Worm (Caenorhabditis elegans) whole organism, mixed stage, embryonic: ENCODE data around the gene wht-8.

Experiments
- M03D4.4 ChIP-seq: sonication (generic microtip); optimal IDR thresholded peaks from 2 replicates; lab custom pipeline; 2017; ENCODE audit warnings: mild to moderate bottlenecking, missing genetic modification characterization, missing compliant biosample characterization
- bed-3 ChIP-seq: fragments of 200-800 bp; sonication (Bioruptor generic); optimal IDR thresholded peaks from 3 replicates; lab custom pipeline; 2018; ENCODE audit warnings: mild to moderate bottlenecking, missing genetic modification characterization, moderate library complexity, missing compliant biosample characterization
- blmp-1 ChIP-seq: fragments of 150-350 bp; optimal IDR thresholded peaks from 2 replicates; lab custom pipeline; 2014; ENCODE audit warnings: missing biosample characterization, missing genetic modification characterization
- ceh-39 ChIP-seq: fragments of 150-350 bp; optimal IDR thresholded peaks from 2 replicates; lab custom pipeline; 2014; ENCODE audit warnings: missing biosample characterization, missing genetic modification characterization
- ceh-43 ChIP-seq: fragments of 200-800 bp; sonication (Bioruptor generic); optimal IDR thresholded peaks from 2 replicates; lab custom pipeline; 2018; ENCODE audit warnings: mild to moderate bottlenecking, missing genetic modification characterization, moderate library complexity, missing compliant biosample characterization
- ceh-83 ChIP-seq: fragments of 200-800 bp; sonication (Bioruptor generic); optimal IDR thresholded peaks from 2 replicates; lab custom pipeline; 2018; ENCODE audit warnings: mild to moderate bottlenecking, missing genetic modification characterization, missing compliant biosample characterization
- ces-1 ChIP-seq: fragments of 150-350 bp; optimal IDR thresholded peaks from 2 replicates; lab custom pipeline; 2014; ENCODE audit warnings: missing biosample characterization, missing genetic modification reagents, missing genetic modification characterization
- cnd-1 ChIP-seq: fragments of 200-800 bp; sonication (Bioruptor generic); optimal IDR thresholded peaks from 2 replicates; lab custom pipeline; 2018; ENCODE audit warnings: mild to moderate bottlenecking, missing genetic modification characterization, missing compliant biosample characterization
- drap-1 ChIP-seq: fragments of 200-800 bp; sonication (Bioruptor generic); optimal IDR thresholded peaks from 3 replicates; lab custom pipeline; 2018; ENCODE audit warnings: mild to moderate bottlenecking, missing genetic modification characterization, missing compliant biosample characterization
- elt-1 ChIP-seq: sonication (generic microtip); optimal IDR thresholded peaks from 2 replicates; lab custom pipeline; 2017; ENCODE audit warnings: missing genetic modification characterization, mild to moderate bottlenecking, missing compliant biosample characterization, antibody characterized with exemption, moderate library complexity, borderline replicate concordance; ENCODE audit not compliant: insufficient read depth
- elt-3 ChIP-seq: fragments of 150-350 bp; optimal IDR thresholded peaks from 2 replicates; lab custom pipeline; 2014; ENCODE audit warnings: missing biosample characterization, missing genetic modification characterization
- flh-1 ChIP-seq: fragments of 200-800 bp; sonication (Bioruptor generic); optimal IDR thresholded peaks from 2 replicates; lab custom pipeline; 2018; ENCODE audit warnings: mild to moderate bottlenecking, missing genetic modification characterization, moderate library complexity, missing compliant biosample characterization
- ham-2 ChIP-seq: fragments of 200-800 bp; sonication (Bioruptor generic); optimal IDR thresholded peaks from 2 replicates; lab custom pipeline; 2018; ENCODE audit warnings: mild to moderate bottlenecking, missing genetic modification characterization, missing compliant biosample characterization
- lin-13 ChIP-seq: fragments of 150-350 bp; optimal IDR thresholded peaks from 2 replicates; lab custom pipeline; 2014; ENCODE audit warnings: missing biosample characterization, missing genetic modification characterization
- lin-32 ChIP-seq: fragments of 200-800 bp; sonication (Bioruptor generic); optimal IDR thresholded peaks from 2 replicates; lab custom pipeline; 2018; ENCODE audit warnings: mild to moderate bottlenecking, missing genetic modification characterization, missing compliant biosample characterization
- lsy-2 ChIP-seq: fragments of 150-350 bp; optimal IDR thresholded peaks from 2 replicates; lab custom pipeline; 2014; ENCODE audit warnings: missing biosample characterization, missing genetic modification characterization
- mab-5 ChIP-seq: fragments of 150-350 bp; optimal IDR thresholded peaks from 2 replicates; lab custom pipeline; 2014; ENCODE audit warnings: missing biosample characterization, missing genetic modification characterization
- mep-1 ChIP-seq: fragments of 150-350 bp; optimal IDR thresholded peaks from 2 replicates; lab custom pipeline; 2017; ENCODE audit warnings: missing biosample characterization, missing genetic modification reagents, missing genetic modification characterization, inconsistent platforms
- mls-2 ChIP-seq: sonication (generic microtip); optimal IDR thresholded peaks from 2 replicates; lab custom pipeline; 2016; ENCODE audit warnings: mild to moderate bottlenecking, missing genetic modification characterization, moderate library complexity, missing compliant biosample characterization
- nhr-12 ChIP-seq: fragments of 150-350 bp; optimal IDR thresholded peaks from 2 replicates; lab custom pipeline; 2014; ENCODE audit warnings: missing biosample characterization, missing genetic modification characterization
- nhr-2 ChIP-seq: fragments of 150-350 bp; optimal IDR thresholded peaks from 2 replicates; lab custom pipeline; 2014; ENCODE audit warnings: missing biosample characterization, missing genetic modification characterization
- nhr-237 ChIP-seq: fragments of 150-350 bp; optimal IDR thresholded peaks from 2 replicates; lab custom pipeline; 2014; ENCODE audit warnings: missing biosample characterization, missing genetic modification characterization
- nhr-28 ChIP-seq: fragments of 150-350 bp; optimal IDR thresholded peaks from 2 replicates; lab custom pipeline; 2014; ENCODE audit warnings: missing biosample characterization, missing genetic modification characterization
- nhr-76 ChIP-seq: sonication (generic microtip); optimal IDR thresholded peaks from 2 replicates; lab custom pipeline; 2017; ENCODE audit warnings: missing biosample characterization, missing genetic modification characterization
- pha-4 ChIP-seq: fragments of 150-350 bp; optimal IDR thresholded peaks from 2 replicates; lab custom pipeline; 2018; ENCODE audit warnings: missing biosample characterization, missing genetic modification reagents, missing genetic modification characterization
- sem-2 ChIP-seq: fragments of 200-800 bp; sonication (Bioruptor generic); optimal IDR thresholded peaks from 2 replicates; lab custom pipeline; 2018; ENCODE audit warnings: mild to moderate bottlenecking, missing genetic modification characterization, missing compliant biosample characterization
- sptf-1 ChIP-seq: sonication (generic microtip); optimal IDR thresholded peaks from 2 replicates; lab custom pipeline; 2017; ENCODE audit warnings: mild to moderate bottlenecking, missing genetic modification characterization, moderate library complexity, missing compliant biosample characterization
- tbx-8 ChIP-seq: fragments of 200-800 bp; sonication (Bioruptor generic); optimal IDR thresholded peaks from 2 replicates; lab custom pipeline; 2018; ENCODE audit warnings: mild to moderate bottlenecking, missing genetic modification characterization, moderate library complexity, missing compliant biosample characterization
- unc-120 ChIP-seq: sonication (generic microtip); optimal IDR thresholded peaks from 2 replicates; lab custom pipeline; 2017; ENCODE audit warnings: missing genetic modification characterization, missing compliant biosample characterization; ENCODE audit not compliant: poor library complexity, severe bottlenecking
- unc-39 ChIP-seq: fragments of 150-350 bp; optimal IDR thresholded peaks from 2 replicates; lab custom pipeline; 2014; ENCODE audit warnings: missing biosample characterization, missing genetic modification characterization
- zip-8 ChIP-seq: fragments of 150-350 bp; optimal IDR thresholded peaks from 2 replicates; lab custom pipeline; 2014; ENCODE audit warnings: missing biosample characterization, missing genetic modification characterization
- ztf-11 ChIP-seq: fragments of 150-350 bp; optimal IDR thresholded peaks from 2 replicates; lab custom pipeline; 2014; ENCODE audit warnings: missing biosample characterization, missing genetic modification characterization

wht-8 gene

ce11 chrIII:11185483-11186115, 33.0 kb upstream of the wht-8 start:
- no peak for TF ChIP-seq nhr-12 (tag; lab: Kevin White, UChicago)
- no peak for TF ChIP-seq flh-1
- no peak for TF ChIP-seq ceh-39
- TF ChIP-seq ztf-11 = no peak
- no peak for TF ChIP-seq ces-1 (GFP tag; lab: Kevin White, UChicago)
- no peak for TF ChIP-seq nhr-28
- no peak for TF ChIP-seq bed-3 (GFP tag; lab: Kevin White, UChicago)
- no peak for TF ChIP-seq nhr-2
- no peak for TF ChIP-seq nhr-76 (tag; lab: Kevin White, UChicago)
- TF ChIP-seq pha-4 (tag; lab: Kevin White, UChicago) = no peak
- no peak for TF ChIP-seq drap-1 (GFP tag; lab: Kevin White, UChicago)
- TF ChIP-seq blmp-1 (tag; lab: Kevin White, UChicago) = no peak
- TF ChIP-seq elt-1 (tag; lab: Kevin White, UChicago) = no peak

- TF ChIP-seq M03D4.4 (tag; lab: Kevin White, UChicago) (no peak), pha-4 (tag; lab: Kevin White, UChicago) (no peak), nhr-76 (tag; lab: Kevin White, UChicago) (no peak)
Measured at ce11 chrIII:11188132-11188531, 30.5 kb upstream of the wht-8 start.

ce11 chrIII:11193251-11193650, 25.3 kb upstream of the wht-8 start:
- TF ChIP-seq nhr-28 (no peak), ceh-83 (GFP tag; lab: Kevin White, UChicago) (no peak), elt-3 (tag; lab: Kevin White, UChicago) (no peak), tbx-8 (no peak), mls-2 (tag; lab: Kevin White, UChicago) (no peak), elt-1 (tag; lab: Kevin White, UChicago) (no peak), drap-1 (GFP tag; lab: Kevin White, UChicago) (no peak), sptf-1 (tag; lab: Kevin White, UChicago) (no peak), unc-120 (tag; lab: Kevin White, UChicago) (no peak), nhr-2 (no peak), unc-39 (tag; lab: Kevin White, UChicago) (no peak), ham-2 (GFP tag; lab: Kevin White, UChicago) (no peak), zip-8 (tag; lab: Kevin White, UChicago) (no peak), lin-13 (tag; lab: Kevin White, UChicago) (no peak), lin-32 (GFP tag; lab: Kevin White, UChicago) (no peak)

DNA sequence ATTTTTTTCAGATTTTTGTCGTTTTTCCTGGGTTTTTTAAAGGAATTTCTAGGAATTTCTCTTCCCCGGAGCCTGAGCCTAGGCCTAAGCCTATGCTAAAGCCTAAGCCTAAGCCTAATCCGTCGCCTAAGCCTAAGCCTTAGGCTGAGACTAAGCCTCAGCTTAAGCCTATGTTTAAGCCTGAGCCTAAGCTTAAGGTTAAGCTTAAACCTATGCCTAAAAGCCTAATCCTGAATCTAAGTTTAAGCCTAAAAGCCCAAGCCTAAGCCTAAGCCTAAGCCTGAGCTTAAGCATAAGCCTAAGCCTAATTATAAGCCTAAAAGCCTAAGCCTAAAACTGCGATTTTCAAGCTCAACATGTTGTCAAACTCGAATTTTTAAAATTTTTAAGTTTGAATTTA, 24.5 kb upstream of the wht-8 start:
- no peak for TF ChIP-seq ztf-11
- no peak for TF ChIP-seq mls-2 (tag; lab: Kevin White, UChicago)
- TF ChIP-seq drap-1 (GFP tag; lab: Kevin White, UChicago) = no peak
- TF ChIP-seq blmp-1 (tag; lab: Kevin White, UChicago) = no peak
- no peak for TF ChIP-seq ceh-39
- no peak for TF ChIP-seq ces-1 (GFP tag; lab: Kevin White, UChicago)
- TF ChIP-seq mab-5 = no peak
- TF ChIP-seq ham-2 (GFP tag; lab: Kevin White, UChicago) = no peak
- TF ChIP-seq zip-8 (tag; lab: Kevin White, UChicago) = no peak
- TF ChIP-seq lsy-2 = no peak
- no peak for TF ChIP-seq ceh-83 (GFP tag; lab: Kevin White, UChicago)
- TF ChIP-seq ceh-43 (GFP tag; lab: Kevin White, UChicago) = no peak
- TF ChIP-seq mep-1 (tag; lab: Kevin White, UChicago) = no peak
- no peak for TF ChIP-seq M03D4.4 (tag; lab: Kevin White, UChicago)

DNA sequence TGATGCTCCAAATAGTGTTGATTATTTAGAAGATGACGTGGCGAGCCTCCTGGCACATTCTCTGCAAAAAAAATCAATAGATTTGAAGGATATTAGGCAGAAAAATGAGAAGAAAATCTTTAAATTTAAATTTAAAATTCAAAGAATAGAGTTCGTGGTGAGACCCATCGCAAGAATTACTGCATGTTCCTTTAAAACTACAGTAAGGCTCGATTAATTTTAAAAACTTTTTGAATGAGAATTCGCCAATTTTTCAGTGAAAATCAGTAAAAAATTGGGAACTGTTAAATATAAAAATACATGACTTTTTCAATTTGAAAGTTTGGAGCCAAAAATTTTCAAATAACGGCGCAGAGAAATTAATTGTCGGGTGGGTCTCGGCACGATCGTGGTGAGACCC, 23.5 kb upstream of the wht-8 start, which contains the start of gene tra-1:
tra-1 (minus strand) TSS at position 62 of the 400 bp plus-strand sequence.
- TF ChIP-seq unc-39 (tag; lab: Kevin White, UChicago) (no peak), unc-120 (tag; lab: Kevin White, UChicago) (no peak), sem-2 (GFP tag; lab: Kevin White, UChicago) (no peak), ceh-39 (no peak), drap-1 (GFP tag; lab: Kevin White, UChicago) (no peak), cnd-1 (tag; lab: Kevin White, UChicago) (no peak), ham-2 (GFP tag; lab: Kevin White, UChicago) (no peak), elt-1 (tag; lab: Kevin White, UChicago) (no peak), nhr-237 (no peak), ces-1 (GFP tag; lab: Kevin White, UChicago) (no peak), blmp-1 (tag; lab: Kevin White, UChicago) (no peak)
